Fruit fly (Drosophila melanogaster) whole organism, embryonic: Measurements from ENCODE around the gene CG15332.

ENCODE experiments used
- Blimp-1 ChIP-seq: fragments of 200-800 bp; sonication (Bioruptor generic); optimal IDR thresholded peaks from 3 replicates; lab custom pipeline; 2018; ENCODE audit warnings: missing biosample characterization, missing genetic modification characterization, mild to moderate bottlenecking, moderate library complexity, missing genetic modification reagents
- C15 ChIP-seq: fragments of 200-800 bp; sonication (Bioruptor generic); IDR thresholded peaks from 3 replicates; pipeline ENCODE4 v1.3.6; 2022; ENCODE audit warnings: missing biosample characterization, missing genetic modification characterization
- CG10543 ChIP-seq: fragments of 200-800 bp; sonication (Bioruptor generic); optimal IDR thresholded peaks from 3 replicates; lab custom pipeline; 2017; ENCODE audit warnings: missing biosample characterization, mild to moderate bottlenecking, missing genetic modification characterization, moderate library complexity
- CG11085 ChIP-seq: fragments of 200-800 bp; sonication (Bioruptor generic); IDR thresholded peaks from 2 replicates; pipeline ENCODE4 v1.3.6; 2022; ENCODE audit warnings: missing biosample characterization, missing genetic modification characterization
- CG13624 ChIP-seq: fragments of 200-800 bp; sonication (Bioruptor generic); optimal IDR thresholded peaks from 2 replicates; lab custom pipeline; 2016; ENCODE audit warnings: missing biosample characterization, missing genetic modification characterization
- CG15479 ChIP-seq: fragments of 200-800 bp; sonication (Bioruptor generic); optimal IDR thresholded peaks from 3 replicates; lab custom pipeline; 2019; ENCODE audit warnings: missing biosample characterization, mild to moderate bottlenecking, missing genetic modification characterization, moderate library complexity
- CG15696 ChIP-seq: fragments of 200-800 bp; sonication (Bioruptor generic); optimal IDR thresholded peaks from 2 replicates; lab custom pipeline; 2019; ENCODE audit warnings: missing biosample characterization, mild to moderate bottlenecking, missing genetic modification characterization, moderate library complexity
- CG1647 ChIP-seq: fragments of 200-800 bp; sonication (Bioruptor generic); optimal IDR thresholded peaks from 3 replicates; lab custom pipeline; 2016; ENCODE audit warnings: missing biosample characterization, missing genetic modification characterization
- CG16863 ChIP-seq: fragments of 200-800 bp; sonication (Bioruptor generic); optimal IDR thresholded peaks from 3 replicates; lab custom pipeline; 2016; ENCODE audit warnings: missing biosample characterization, missing genetic modification characterization
- CG17361 ChIP-seq: fragments of 200-800 bp; sonication (Bioruptor generic); IDR thresholded peaks from 3 replicates; pipeline ENCODE4 v1.3.6; 2022; ENCODE audit warnings: missing biosample characterization, missing genetic modification characterization
- CG18599 ChIP-seq: fragments of 200-800 bp; sonication (Bioruptor generic); optimal IDR thresholded peaks from 3 replicates; lab custom pipeline; 2017; ENCODE audit warnings: missing biosample characterization, missing genetic modification characterization, mild to moderate bottlenecking, moderate library complexity, missing genetic modification reagents
- CG2678 ChIP-seq: fragments of 200-800 bp; sonication (Bioruptor generic); optimal IDR thresholded peaks from 3 replicates; lab custom pipeline; 2019; ENCODE audit warnings: missing biosample characterization, mild to moderate bottlenecking, missing genetic modification characterization, moderate library complexity
- CG34422 ChIP-seq: fragments of 200-800 bp; sonication (Bioruptor generic); IDR thresholded peaks from 3 replicates; pipeline ENCODE4 v1.3.6; 2022; ENCODE audit warnings: missing biosample characterization, missing genetic modification characterization
- CG42726 ChIP-seq: fragments of 200-800 bp; sonication (Bioruptor generic); IDR thresholded peaks from 2 replicates; pipeline ENCODE4 v1.3.6; 2022; ENCODE audit warnings: missing biosample characterization, missing genetic modification characterization; ENCODE audit not compliant: partially characterized antibody
- CG4617 ChIP-seq: fragments of 200-800 bp; sonication (Bioruptor generic); optimal IDR thresholded peaks from 3 replicates; lab custom pipeline; 2016; ENCODE audit warnings: missing biosample characterization, missing genetic modification characterization, borderline replicate concordance
- CG5953 ChIP-seq: fragments of 200-800 bp; sonication (Bioruptor generic); IDR thresholded peaks from 2 replicates; pipeline ENCODE4 v1.3.6; 2022; ENCODE audit warnings: missing biosample characterization, missing genetic modification characterization
- CG7987 ChIP-seq: fragments of 200-800 bp; sonication (Bioruptor generic); optimal IDR thresholded peaks from 2 replicates; lab custom pipeline; 2018; ENCODE audit warnings: missing biosample characterization, mild to moderate bottlenecking, missing genetic modification characterization, moderate library complexity
- Hsf ChIP-seq: fragments of 200-800 bp; sonication (Bioruptor generic); optimal IDR thresholded peaks from 3 replicates; lab custom pipeline; 2016; ENCODE audit warnings: missing biosample characterization, missing genetic modification characterization
- Jarid2 ChIP-seq: fragments of 200-800 bp; sonication (Bioruptor generic); optimal IDR thresholded peaks from 3 replicates; lab custom pipeline; 2017; ENCODE audit warnings: mild to moderate bottlenecking, missing biosample characterization, missing genetic modification reagents, missing genetic modification characterization
- Kr ChIP-seq: fragments of 200-800 bp; sonication (Bioruptor generic); optimal IDR thresholded peaks from 2 replicates; lab custom pipeline; 2017; ENCODE audit warnings: missing biosample characterization, mild to moderate bottlenecking, missing genetic modification characterization
- Mrtf ChIP-seq: fragments of 200-800 bp; sonication (Bioruptor generic); IDR thresholded peaks from 3 replicates; pipeline ENCODE4 v1.3.6; 2022; ENCODE audit warnings: missing biosample characterization, missing genetic modification characterization
- Ptx1 ChIP-seq: fragments of 200-800 bp; sonication (Bioruptor generic); IDR thresholded peaks from 2 replicates; pipeline ENCODE4 v1.3.6; 2022; ENCODE audit warnings: missing biosample characterization, missing genetic modification characterization
- Sry-β ChIP-seq: fragments of 200-800 bp; sonication (Bioruptor generic); optimal IDR thresholded peaks from 2 replicates; lab custom pipeline; 2018; ENCODE audit warnings: missing biosample characterization, mild to moderate bottlenecking, missing genetic modification characterization, moderate library complexity
- Sry-δ ChIP-seq: fragments of 200-800 bp; sonication (Bioruptor generic); optimal IDR thresholded peaks from 2 replicates; lab custom pipeline; 2016; ENCODE audit warnings: missing biosample characterization, missing genetic modification characterization
- Trl ChIP-seq, 3 experiments: fragments of >200 bp in 2 of 3; fragments of 200-800 bp in 1 of 3; sonication (Bioruptor generic) in 1 of 3; optimal IDR thresholded peaks; 2 replicates in 1 of 3; 3 replicates in 2 of 3; lab custom pipeline; 2016 to 2017; ENCODE audit warnings: missing biosample characterization in 1 of 3, missing genetic modification characterization in 1 of 3
- ac ChIP-seq: fragments of 200-800 bp; sonication (Bioruptor generic); optimal IDR thresholded peaks from 3 replicates; lab custom pipeline; 2017; ENCODE audit warnings: missing biosample characterization, mild to moderate bottlenecking, missing genetic modification characterization
- amos ChIP-seq: fragments of 200-800 bp; sonication (Bioruptor generic); IDR thresholded peaks from 2 replicates; pipeline ENCODE4 v1.3.6; 2022; ENCODE audit warnings: missing biosample characterization, missing genetic modification characterization; ENCODE audit not compliant: partially characterized antibody
- bab2 ChIP-seq: fragments of 200-800 bp; sonication (Bioruptor generic); optimal IDR thresholded peaks from 2 replicates; lab custom pipeline; 2016; ENCODE audit warnings: missing biosample characterization, missing genetic modification characterization
- btn ChIP-seq: fragments of 200-800 bp; sonication (Bioruptor generic); optimal IDR thresholded peaks from 2 replicates; lab custom pipeline; 2016; ENCODE audit warnings: missing biosample characterization, missing genetic modification characterization
- crol ChIP-seq: fragments of 200-800 bp; sonication (Bioruptor generic); IDR thresholded peaks from 2 replicates; pipeline ENCODE4 v1.3.6; 2022; ENCODE audit warnings: missing biosample characterization, missing genetic modification characterization
- danr ChIP-seq: fragments of 200-800 bp; sonication (Bioruptor generic); IDR thresholded peaks from 2 replicates; pipeline ENCODE4 v1.3.6; 2022; ENCODE audit warnings: missing biosample characterization, missing genetic modification characterization
- dimm ChIP-seq: fragments of 200-800 bp; sonication (Bioruptor generic); IDR thresholded peaks from 2 replicates; pipeline ENCODE4 v1.3.6; 2022; ENCODE audit warnings: missing biosample characterization, missing genetic modification characterization
- dm ChIP-seq: fragments of 200-800 bp; sonication (Bioruptor generic); optimal IDR thresholded peaks from 3 replicates; lab custom pipeline; 2016; ENCODE audit warnings: missing biosample characterization, missing genetic modification characterization
- ems ChIP-seq: fragments of 200-800 bp; sonication (Bioruptor generic); optimal IDR thresholded peaks from 3 replicates; lab custom pipeline; 2016; ENCODE audit warnings: missing biosample characterization, missing genetic modification characterization
- gce ChIP-seq: fragments of 200-800 bp; sonication (Bioruptor generic); IDR thresholded peaks from 3 replicates; pipeline ENCODE4 v1.3.6; 2022; ENCODE audit warnings: missing biosample characterization, missing genetic modification characterization
- gcm2 ChIP-seq: fragments of 200-800 bp; sonication (Bioruptor generic); optimal IDR thresholded peaks from 2 replicates; lab custom pipeline; 2016; ENCODE audit warnings: missing biosample characterization, missing genetic modification characterization
- grau ChIP-seq: fragments of 200-800 bp; optimal IDR thresholded peaks from 3 replicates; lab custom pipeline; 2019; ENCODE audit warnings: missing biosample characterization, mild to moderate bottlenecking, missing genetic modification characterization, moderate library complexity
- grn ChIP-seq: fragments of 200-800 bp; sonication (Bioruptor generic); optimal IDR thresholded peaks from 3 replicates; lab custom pipeline; 2017; ENCODE audit warnings: missing biosample characterization, missing genetic modification characterization
- hbn ChIP-seq: fragments of 200-800 bp; sonication (Bioruptor generic); IDR thresholded peaks from 2 replicates; pipeline ENCODE4 v1.3.6; 2022; ENCODE audit warnings: missing biosample characterization, missing genetic modification characterization; ENCODE audit not compliant: partially characterized antibody
- insv ChIP-seq, 2 experiments: fragments of 200-800 bp; sonication (Bioruptor generic); optimal IDR thresholded peaks; 3 replicates each; lab custom pipeline; 2016 to 2018; ENCODE audit warnings: missing biosample characterization in 2 of 2, missing genetic modification characterization in 2 of 2
- lab ChIP-seq: fragments of 200-800 bp; sonication (Bioruptor generic); optimal IDR thresholded peaks from 3 replicates; lab custom pipeline; 2017; ENCODE audit warnings: missing biosample characterization, missing genetic modification characterization, mild to moderate bottlenecking, moderate library complexity, missing genetic modification reagents
- lov ChIP-seq, 2 experiments: fragments of 200-800 bp in 1 of 2; fragments of >200 bp in 1 of 2; sonication (Bioruptor generic) in 1 of 2; IDR thresholded peaks in 1 of 2; optimal IDR thresholded peaks in 1 of 2; 2 replicates in 1 of 2; 3 replicates in 1 of 2; pipeline versions ENCODE4 v1.3.6 to Lab custom; 2017 to 2022; ENCODE audit warnings: missing biosample characterization in 1 of 2, missing genetic modification characterization in 1 of 2
- luna ChIP-seq: fragments of 200-800 bp; sonication (Bioruptor generic); optimal IDR thresholded peaks from 2 replicates; lab custom pipeline; 2016; ENCODE audit warnings: missing biosample characterization, missing genetic modification characterization
- oc ChIP-seq: fragments of 200-800 bp; sonication (Bioruptor generic); optimal IDR thresholded peaks from 2 replicates; lab custom pipeline; 2018; ENCODE audit warnings: missing biosample characterization, mild to moderate bottlenecking, missing genetic modification characterization, moderate library complexity
- psq ChIP-seq: fragments of 200-800 bp; sonication (Bioruptor generic); optimal IDR thresholded peaks from 2 replicates; lab custom pipeline; 2017; ENCODE audit warnings: missing biosample characterization, missing genetic modification characterization
- salm ChIP-seq: fragments of 200-800 bp; sonication (Bioruptor generic); optimal IDR thresholded peaks from 2 replicates; lab custom pipeline; 2018; ENCODE audit warnings: missing biosample characterization, mild to moderate bottlenecking, missing genetic modification characterization
- seq ChIP-seq: fragments of 200-800 bp; sonication (Bioruptor generic); IDR thresholded peaks from 2 replicates; pipeline ENCODE4 v1.3.6; 2022; ENCODE audit warnings: missing biosample characterization, missing genetic modification characterization
- ssp ChIP-seq: fragments of 200-800 bp; sonication (Bioruptor generic); IDR thresholded peaks from 2 replicates; pipeline ENCODE4 v1.3.6; 2022; ENCODE audit warnings: missing biosample characterization, missing genetic modification characterization
- tx ChIP-seq: fragments of 200-800 bp; sonication (Bioruptor generic); optimal IDR thresholded peaks from 2 replicates; lab custom pipeline; 2016; ENCODE audit warnings: missing biosample characterization, missing genetic modification characterization
- unc-4 ChIP-seq: fragments of 200-800 bp; sonication (Bioruptor generic); IDR thresholded peaks from 2 replicates; pipeline ENCODE4 v1.3.6; 2022; ENCODE audit warnings: missing biosample characterization, missing genetic modification characterization; ENCODE audit not compliant: partially characterized antibody

Gene CG15332

dm6 chrX:7946858-7947313 is 8.9 kb downstream of the CG15332 start, which contains the start of gene orion (continued):
- TF ChIP-seq psq (GFP tag; lab: Kevin White, UChicago) = peak; percentile 17
- TF ChIP-seq btn (GFP tag; lab: Kevin White, UChicago) = no peak
- TF ChIP-seq CG2678 = no peak
- TF ChIP-seq CG18599 (GFP tag; lab: Kevin White, UChicago) = peak; percentile 40
- no peak for TF ChIP-seq Mrtf (GFP tag; lab: Robert Waterston, UW)
- peak; percentile 44; the same call in 1 of the 3 replicates for TF ChIP-seq CG34422 (GFP tag; lab: Robert Waterston, UW)
- peak; percentile 95 for TF ChIP-seq crol
- TF ChIP-seq seq (GFP tag; lab: Robert Waterston, UW) = no peak
- no peak for TF ChIP-seq Hsf (GFP tag; lab: Kevin White, UChicago)
- peak; percentile 82 for TF ChIP-seq hbn (GFP tag; lab: Robert Waterston, UW)
- TF ChIP-seq salm (tag; lab: Kevin White, UChicago) = no peak
- peak; percentile 66 for TF ChIP-seq CG10543 (GFP tag; lab: Kevin White, UChicago)
- TF ChIP-seq danr (GFP tag; lab: Robert Waterston, UW) = no peak
- TF ChIP-seq CG42726 (GFP tag; lab: Robert Waterston, UW) = peak; percentile 62; the same call in 1 of the 2 replicates
- TF ChIP-seq gce (GFP tag; lab: Robert Waterston, UW) = no peak
- no peak for TF ChIP-seq lab (GFP tag; lab: Kevin White, UChicago)
- TF ChIP-seq gcm2 (GFP tag; lab: Kevin White, UChicago) = no peak
- TF ChIP-seq CG15696 (tag; lab: Kevin White, UChicago) = peak; percentile 48
- TF ChIP-seq amos (GFP tag; lab: Robert Waterston, UW) = peak; percentile 75
- TF ChIP-seq grau = no peak
- no peak for TF ChIP-seq CG1647 (GFP tag; lab: Kevin White, UChicago)
- TF ChIP-seq CG15479 (GFP tag; lab: Kevin White, UChicago) = no peak
- no peak for TF ChIP-seq bab2 (GFP tag; lab: Kevin White, UChicago)
- TF ChIP-seq Sry-β (GFP tag; lab: Kevin White, UChicago) = no peak
- no peak for TF ChIP-seq luna
- TF ChIP-seq Trl (optimal IDR thresholded peaks at IDR 0.05; lab: Kevin White, UChicago) = peak; percentile 26 to 52
- no peak for TF ChIP-seq Trl (GFP tag; optimal IDR thresholded peaks at IDR 0.05; lab: Kevin White, UChicago)
- no peak for TF ChIP-seq dimm (GFP tag; lab: Robert Waterston, UW)
- no peak for TF ChIP-seq Jarid2 (GFP tag; lab: Kevin White, UChicago)
- no peak for TF ChIP-seq CG5953 (GFP tag; lab: Robert Waterston, UW)
- no peak for TF ChIP-seq Blimp-1 (GFP tag; lab: Kevin White, UChicago)
- TF ChIP-seq Sry-δ (GFP tag; lab: Kevin White, UChicago) = peak; percentile 48
- TF ChIP-seq dm (GFP tag; lab: Kevin White, UChicago) = no peak
- TF ChIP-seq CG17361 (GFP tag; lab: Robert Waterston, UW) = no peak; the same call in 2 of the 3 replicates
- TF ChIP-seq ac (GFP tag; lab: Kevin White, UChicago) = no peak
- peak; percentile 83 for TF ChIP-seq unc-4
- 0 out of 2 replicates have a peak, but pooled peaks have one; percentile 25 for TF ChIP-seq Ptx1 (GFP tag; lab: Robert Waterston, UW)
- TF ChIP-seq ems (GFP tag; lab: Kevin White, UChicago) = no peak
- TF ChIP-seq CG11085 (GFP tag; lab: Robert Waterston, UW) = no peak
- no peak for TF ChIP-seq grn
- peak; percentile 0 for TF ChIP-seq CG13624 (GFP tag; lab: Kevin White, UChicago)
- TF ChIP-seq CG7987 (GFP tag; lab: Kevin White, UChicago) = peak; percentile 51
- peak in 1 of 2 experiments; percentile 10 for TF ChIP-seq insv (GFP tag; optimal IDR thresholded peaks at IDR 0.05; lab: Kevin White, UChicago)
- no peak for TF ChIP-seq lov (optimal IDR thresholded peaks at IDR 0.05; lab: Kevin White, UChicago)
- 0 out of 3 replicates have a peak, but pooled peaks have one; percentile 24 for TF ChIP-seq lov (GFP tag; IDR thresholded peaks at IDR 0.05; lab: Robert Waterston, UW)
- TF ChIP-seq tx (GFP tag; lab: Kevin White, UChicago) = no peak
- TF ChIP-seq ssp (GFP tag; lab: Robert Waterston, UW) = no peak
- no peak for TF ChIP-seq Kr (GFP tag; lab: Kevin White, UChicago)
- no peak for TF ChIP-seq CG4617 (GFP tag; lab: Kevin White, UChicago)
- TF ChIP-seq CG16863 (GFP tag; lab: Kevin White, UChicago) = no peak
- TF ChIP-seq C15 (GFP tag; lab: Robert Waterston, UW) = no peak
- TF ChIP-seq oc = no peak
